Fruit fly (Drosophila melanogaster): ENCODE measurements around the gene CG15387.

- TF ChIP-seq CG7839 (tag; optimal IDR thresholded peaks at IDR 0.05) (no peak), CG14014 (GFP tag; IDR thresholded peaks at IDR 0.05) (no peak), kni (GFP tag; optimal IDR thresholded peaks at IDR 0.05) (no peak), sd (tag; optimal IDR thresholded peaks at IDR 0.05) (no peak), CG11398 (GFP tag; optimal IDR thresholded peaks at IDR 0.05) (no peak), Pdp1 (GFP tag; optimal IDR thresholded peaks at IDR 0.05) (no peak), CG1602 (GFP tag; optimal IDR thresholded peaks at IDR 0.05) (no peak), CG11695 (GFP tag; IDR thresholded peaks at IDR 0.05) (no peak)
Observed at dm6 chr2L:2197475-2198118, 28.5 kb downstream of the CG15387 start, which contains the start of gene COX7AL2.

All from whole organism, embryonic.